Fruit fly (Drosophila melanogaster) whole organism, pupa: ENCODE measurements around the gene skd.

Experiments used
- CG10348 ChIP-seq: fragments of 200-800 bp; sonication (Bioruptor generic); IDR thresholded peaks from 2 replicates; pipeline ENCODE4 v1.3.6; 2022; ENCODE audit warnings: missing biosample characterization, missing genetic modification characterization
- CG13204 ChIP-seq: fragments of 200-800 bp; sonication (Bioruptor generic); optimal IDR thresholded peaks from 2 replicates; lab custom pipeline; 2018; ENCODE audit warnings: missing biosample characterization, mild to moderate bottlenecking, missing genetic modification characterization, moderate library complexity
- CG32121 ChIP-seq: fragments of 200-800 bp; sonication (Bioruptor generic); IDR thresholded peaks from 2 replicates; pipeline ENCODE4 v1.3.6; 2022; ENCODE audit warnings: missing biosample characterization, missing genetic modification characterization
- CG34367 ChIP-seq: fragments of 200-800 bp; sonication (Bioruptor generic); optimal IDR thresholded peaks from 2 replicates; lab custom pipeline; 2018; ENCODE audit warnings: missing biosample characterization, mild to moderate bottlenecking, missing genetic modification characterization
- CG8159 ChIP-seq: fragments of 200-800 bp; sonication (Bioruptor generic); optimal IDR thresholded peaks from 3 replicates; lab custom pipeline; 2018; ENCODE audit warnings: missing biosample characterization, mild to moderate bottlenecking, missing genetic modification characterization, moderate library complexity
- EcR ChIP-seq: fragments of 200-800 bp; sonication (Bioruptor generic); optimal IDR thresholded peaks from 3 replicates; lab custom pipeline; 2019; ENCODE audit warnings: missing biosample characterization, missing genetic modification characterization, mild to moderate bottlenecking, moderate library complexity, missing genetic modification reagents
- Pif1B ChIP-seq: fragments of 200-800 bp; sonication (Bioruptor generic); optimal IDR thresholded peaks from 3 replicates; lab custom pipeline; 2016; ENCODE audit warnings: missing biosample characterization, missing genetic modification characterization
- Snoo ChIP-seq: fragments of 200-800 bp; sonication (Bioruptor generic); optimal IDR thresholded peaks from 3 replicates; lab custom pipeline; 2017; ENCODE audit warnings: missing biosample characterization, mild to moderate bottlenecking, missing genetic modification characterization, inconsistent platforms
- fd96Ca ChIP-seq: fragments of 200-800 bp; sonication (Bioruptor generic); IDR thresholded peaks from 3 replicates; pipeline ENCODE4 v1.3.6; 2022; ENCODE audit warnings: missing biosample characterization, missing genetic modification characterization
- rn ChIP-seq: fragments of 200-800 bp; sonication (Bioruptor generic); IDR thresholded peaks from 2 replicates; pipeline ENCODE4 v1.3.6; 2022; ENCODE audit warnings: missing biosample characterization, missing genetic modification characterization

DNA sequence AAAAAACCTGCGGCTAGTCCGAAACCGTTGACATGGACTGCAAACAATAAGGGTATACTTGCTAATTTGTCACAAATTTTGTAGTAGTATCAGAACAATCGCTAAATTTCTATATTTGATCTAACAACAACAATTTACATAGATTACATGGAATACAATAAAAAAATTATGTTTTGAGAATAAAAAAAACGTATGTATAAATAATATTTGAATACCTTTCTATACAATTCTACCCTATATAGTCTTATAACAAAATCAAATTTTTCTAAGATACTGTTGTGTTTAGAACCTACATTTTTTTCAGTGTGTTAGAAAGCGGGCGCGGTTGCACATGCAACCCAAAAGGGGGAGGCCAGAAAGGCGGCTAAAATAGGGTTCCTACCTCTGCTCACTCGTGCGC lies 43.9 kb downstream of the skd start:
- TF ChIP-seq EcR (no peak), CG10348 (GFP tag; lab: Robert Waterston, UW) (no peak), CG34367 (no peak), Pif1B (GFP tag; lab: Kevin White, UChicago) (peak; percentile 37), CG8159 (tag; lab: Kevin White, UChicago) (peak; percentile 38), CG32121 (GFP tag; lab: Robert Waterston, UW) (no peak), CG13204 (GFP tag; lab: Kevin White, UChicago) (no peak), rn (GFP tag; lab: Robert Waterston, UW) (no peak), Snoo (tag; lab: Kevin White, UChicago) (no peak), fd96Ca (GFP tag; lab: Robert Waterston, UW) (no peak)
